Fruit fly (Drosophila melanogaster) whole organism: ENCODE results near the gene mRpL2.

Source experiments
- EcR ChIP-seq, 2 experiments: fragments of >200 bp; optimal IDR thresholded peaks; 2 replicates each; lab custom pipeline; 2017; ENCODE audit warnings: missing biosample characterization in 2 of 2, missing genetic modification characterization in 2 of 2, missing genetic modification reagents in 2 of 2
- pan ChIP-seq: fragments of >200 bp; optimal IDR thresholded peaks from 2 replicates; lab custom pipeline; 2017
- psq ChIP-seq: fragments of >200 bp; optimal IDR thresholded peaks from 2 replicates; lab custom pipeline; 2017

DNA sequence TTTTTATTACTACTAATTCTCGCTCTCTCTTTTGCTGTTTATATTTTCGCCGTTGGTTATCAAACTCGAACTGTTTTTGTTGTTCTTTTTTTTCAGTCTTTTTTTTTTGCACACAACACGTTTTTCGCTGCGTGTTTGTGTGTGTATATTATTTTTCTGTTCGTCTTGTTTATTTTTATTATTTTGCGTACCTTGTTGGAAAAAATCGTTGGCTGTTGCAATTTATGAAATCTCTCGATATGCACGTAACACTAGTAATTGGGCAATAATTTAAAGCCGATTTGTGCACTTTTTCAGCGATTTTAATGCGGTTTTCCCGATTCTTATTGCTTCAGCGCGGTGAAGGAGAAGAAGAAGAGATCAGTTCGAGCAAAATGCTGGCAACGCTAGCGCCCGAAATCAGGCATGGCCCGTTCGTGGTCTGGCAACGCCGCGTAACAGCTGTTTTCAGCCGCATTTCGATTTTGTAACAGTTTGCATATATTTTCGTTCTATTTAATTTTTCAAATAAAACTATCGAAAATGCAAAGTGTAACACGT lies at the start of gene mRpL2, which contains the start of gene FoxK:
- TF ChIP-seq pan (lab: Kevin White, UChicago), result no peak
- TF ChIP-seq psq (lab: Kevin White, UChicago), result no peak
- TF ChIP-seq EcR (GFP tag; optimal IDR thresholded peaks at IDR 0.05; lab: Kevin White, UChicago), result no peak
